Fruit fly (Drosophila melanogaster) whole organism, embryonic: ENCODE measurements around the gene dbr.

Experiments used
- BtbVII ChIP-seq: fragments of 200-800 bp; sonication (Bioruptor generic); optimal IDR thresholded peaks from 3 replicates; lab custom pipeline; 2017; ENCODE audit warnings: missing biosample characterization, mild to moderate bottlenecking, missing genetic modification characterization
- CG10543 ChIP-seq: fragments of 200-800 bp; sonication (Bioruptor generic); optimal IDR thresholded peaks from 3 replicates; lab custom pipeline; 2017; ENCODE audit warnings: missing biosample characterization, mild to moderate bottlenecking, missing genetic modification characterization, moderate library complexity
- CG10565 ChIP-seq: fragments of 200-800 bp; sonication (Bioruptor generic); optimal IDR thresholded peaks from 3 replicates; lab custom pipeline; 2016; ENCODE audit warnings: missing biosample characterization, mild to moderate bottlenecking, missing genetic modification characterization
- CG12299 ChIP-seq: fragments of 200-800 bp; sonication (Bioruptor generic); optimal IDR thresholded peaks from 2 replicates; lab custom pipeline; 2018; ENCODE audit warnings: missing biosample characterization, mild to moderate bottlenecking, missing genetic modification characterization
- CG13123 ChIP-seq: fragments of 200-800 bp; sonication (Bioruptor generic); optimal IDR thresholded peaks from 2 replicates; lab custom pipeline; 2016; ENCODE audit warnings: missing biosample characterization, missing genetic modification characterization
- CG13296 ChIP-seq: fragments of 200-800 bp; sonication (Bioruptor generic); optimal IDR thresholded peaks from 3 replicates; lab custom pipeline; 2018; ENCODE audit warnings: missing biosample characterization, mild to moderate bottlenecking, missing genetic modification characterization
- CG13894 ChIP-seq: fragments of 200-800 bp; sonication (Bioruptor generic); optimal IDR thresholded peaks from 3 replicates; lab custom pipeline; 2018; ENCODE audit warnings: missing biosample characterization, mild to moderate bottlenecking, missing genetic modification characterization, moderate library complexity
- CG17912 ChIP-seq: fragments of 200-800 bp; sonication (Bioruptor generic); optimal IDR thresholded peaks from 2 replicates; lab custom pipeline; 2018; ENCODE audit warnings: missing biosample characterization, mild to moderate bottlenecking, missing genetic modification characterization
- CG2120 ChIP-seq: fragments of 200-800 bp; sonication (Bioruptor generic); optimal IDR thresholded peaks from 3 replicates; lab custom pipeline; 2016; ENCODE audit warnings: missing biosample characterization, missing genetic modification characterization
- CG2889 ChIP-seq: fragments of 200-800 bp; sonication (Bioruptor generic); IDR thresholded peaks from 3 replicates; pipeline ENCODE4 v1.3.6; 2022; ENCODE audit warnings: missing biosample characterization, missing genetic modification characterization
- CG31365 ChIP-seq: fragments of 200-800 bp; sonication (Bioruptor generic); optimal IDR thresholded peaks from 2 replicates; lab custom pipeline; 2018; ENCODE audit warnings: missing biosample characterization, mild to moderate bottlenecking, missing genetic modification characterization
- CG33213 ChIP-seq: fragments of 200-800 bp; sonication (Bioruptor generic); optimal IDR thresholded peaks from 3 replicates; lab custom pipeline; 2016; ENCODE audit warnings: missing biosample characterization, missing genetic modification characterization
- CG3847 ChIP-seq: fragments of 200-800 bp; sonication (Bioruptor generic); IDR thresholded peaks from 2 replicates; pipeline ENCODE4 v1.3.6; 2022; ENCODE audit warnings: missing biosample characterization, missing genetic modification characterization
- CG43689 ChIP-seq: fragments of 200-800 bp; sonication (Bioruptor generic); IDR thresholded peaks from 2 replicates; pipeline ENCODE4 v1.3.6; 2022; ENCODE audit warnings: missing biosample characterization, missing genetic modification characterization
- CG5180 ChIP-seq: fragments of 200-800 bp; sonication (Bioruptor generic); optimal IDR thresholded peaks from 3 replicates; lab custom pipeline; 2017; ENCODE audit warnings: missing biosample characterization, missing genetic modification characterization, mild to moderate bottlenecking, moderate library complexity, missing genetic modification reagents
- CG8089 ChIP-seq: fragments of 200-800 bp; sonication (Bioruptor generic); optimal IDR thresholded peaks from 3 replicates; lab custom pipeline; 2016; ENCODE audit warnings: missing biosample characterization, missing genetic modification characterization
- CHES-1-like ChIP-seq: fragments of 200-800 bp; sonication (Bioruptor generic); optimal IDR thresholded peaks from 2 replicates; lab custom pipeline; 2016; ENCODE audit warnings: missing biosample characterization, missing genetic modification characterization
- Dll ChIP-seq: fragments of 200-800 bp; sonication (Bioruptor generic); IDR thresholded peaks from 4 replicates; pipeline ENCODE4 v1.3.6; 2022; ENCODE audit warnings: missing biosample characterization, missing genetic modification characterization; ENCODE audit not compliant: partially characterized antibody
- E2f2 ChIP-seq: fragments of 200-800 bp; sonication (Bioruptor generic); IDR thresholded peaks from 2 replicates; pipeline ENCODE4 v1.3.6; 2022; ENCODE audit warnings: missing biosample characterization, missing genetic modification characterization
- Fer1 ChIP-seq: fragments of 200-800 bp; sonication (Bioruptor generic); optimal IDR thresholded peaks from 2 replicates; lab custom pipeline; 2017; ENCODE audit warnings: missing biosample characterization, mild to moderate bottlenecking, missing genetic modification characterization
- HmgZ ChIP-seq: fragments of 200-800 bp; sonication (Bioruptor generic); optimal IDR thresholded peaks from 2 replicates; lab custom pipeline; 2018; ENCODE audit warnings: missing biosample characterization, mild to moderate bottlenecking, missing genetic modification characterization
- Jarid2 ChIP-seq: fragments of 200-800 bp; sonication (Bioruptor generic); optimal IDR thresholded peaks from 3 replicates; lab custom pipeline; 2017; ENCODE audit warnings: mild to moderate bottlenecking, missing biosample characterization, missing genetic modification reagents, missing genetic modification characterization
- Med ChIP-seq: fragments of 200-800 bp; sonication (Bioruptor generic); peaks from one replicate; lab custom pipeline; 2016; ENCODE audit warnings: missing biosample characterization, missing genetic modification characterization, mild to moderate bottlenecking, inconsistent platforms, moderate library complexity
- Nf-YC ChIP-seq: fragments of 200-800 bp; optimal IDR thresholded peaks from 3 replicates; lab custom pipeline; 2019; ENCODE audit warnings: missing biosample characterization, mild to moderate bottlenecking, missing genetic modification characterization, moderate library complexity
- Tbp ChIP-seq: fragments of >200 bp; optimal IDR thresholded peaks from 2 replicates; lab custom pipeline; 2018; ENCODE audit warnings: missing biosample characterization, missing genetic modification characterization
- abd-A ChIP-seq: fragments of 200-800 bp; sonication (Bioruptor generic); optimal IDR thresholded peaks from 3 replicates; lab custom pipeline; 2019; ENCODE audit warnings: missing biosample characterization, mild to moderate bottlenecking, missing genetic modification characterization, moderate library complexity
- ac ChIP-seq: fragments of 200-800 bp; sonication (Bioruptor generic); optimal IDR thresholded peaks from 3 replicates; lab custom pipeline; 2017; ENCODE audit warnings: missing biosample characterization, mild to moderate bottlenecking, missing genetic modification characterization
- cas ChIP-seq: fragments of 200-800 bp; sonication (Bioruptor generic); IDR thresholded peaks from 2 replicates; pipeline ENCODE4 v1.3.6; 2022; ENCODE audit warnings: missing biosample characterization, missing genetic modification characterization
- chinmo ChIP-seq: fragments of 200-800 bp; sonication (Bioruptor generic); IDR thresholded peaks from 4 replicates; pipeline ENCODE4 v1.3.6; 2022; ENCODE audit warnings: missing biosample characterization, missing genetic modification characterization; ENCODE audit not compliant: partially characterized antibody
- crc ChIP-seq: fragments of 200-800 bp; sonication (Bioruptor generic); optimal IDR thresholded peaks from 2 replicates; lab custom pipeline; 2016; ENCODE audit warnings: missing biosample characterization, missing genetic modification characterization
- cwo ChIP-seq: fragments of 200-800 bp; sonication (Bioruptor generic); optimal IDR thresholded peaks from 3 replicates; lab custom pipeline; 2017; ENCODE audit warnings: missing biosample characterization, missing genetic modification characterization, mild to moderate bottlenecking, moderate library complexity, missing genetic modification reagents
- danr ChIP-seq: fragments of 200-800 bp; sonication (Bioruptor generic); IDR thresholded peaks from 2 replicates; pipeline ENCODE4 v1.3.6; 2022; ENCODE audit warnings: missing biosample characterization, missing genetic modification characterization
- dpn ChIP-seq, 2 experiments: fragments of 200-800 bp; sonication (Bioruptor generic); optimal IDR thresholded peaks; 3 replicates each; lab custom pipeline; 2016; ENCODE audit warnings: missing biosample characterization in 2 of 2, missing genetic modification characterization in 2 of 2
- en ChIP-seq: fragments of 200-800 bp; sonication (Bioruptor generic); optimal IDR thresholded peaks from 2 replicates; lab custom pipeline; 2016; ENCODE audit warnings: missing biosample characterization, missing genetic modification characterization
- eve ChIP-seq, 2 experiments: fragments of >200 bp; optimal IDR thresholded peaks; 2 replicates each; lab custom pipeline; 2017; ENCODE audit warnings: missing biosample characterization in 2 of 2, missing genetic modification characterization in 2 of 2
- gce ChIP-seq: fragments of 200-800 bp; sonication (Bioruptor generic); IDR thresholded peaks from 3 replicates; pipeline ENCODE4 v1.3.6; 2022; ENCODE audit warnings: missing biosample characterization, missing genetic modification characterization
- gem ChIP-seq: fragments of 200-800 bp; sonication (Bioruptor generic); optimal IDR thresholded peaks from 2 replicates; lab custom pipeline; 2019; ENCODE audit warnings: missing biosample characterization, mild to moderate bottlenecking, missing genetic modification characterization, moderate library complexity
- her ChIP-seq: fragments of 200-800 bp; sonication (Bioruptor generic); optimal IDR thresholded peaks from 2 replicates; lab custom pipeline; 2016; ENCODE audit warnings: missing biosample characterization, missing genetic modification characterization
- insv ChIP-seq, 2 experiments: fragments of 200-800 bp; sonication (Bioruptor generic); optimal IDR thresholded peaks; 3 replicates each; lab custom pipeline; 2016 to 2018; ENCODE audit warnings: missing biosample characterization in 2 of 2, missing genetic modification characterization in 2 of 2
- jing ChIP-seq: fragments of 200-800 bp; sonication (Bioruptor generic); optimal IDR thresholded peaks from 2 replicates; lab custom pipeline; 2018; ENCODE audit warnings: missing biosample characterization, mild to moderate bottlenecking, missing genetic modification characterization
- kni ChIP-seq: fragments of 200-800 bp; sonication (Bioruptor generic); optimal IDR thresholded peaks from 3 replicates; lab custom pipeline; 2017; ENCODE audit warnings: mild to moderate bottlenecking, missing biosample characterization, missing genetic modification reagents, missing genetic modification characterization
- lab ChIP-seq: fragments of 200-800 bp; sonication (Bioruptor generic); optimal IDR thresholded peaks from 3 replicates; lab custom pipeline; 2017; ENCODE audit warnings: missing biosample characterization, missing genetic modification characterization, mild to moderate bottlenecking, moderate library complexity, missing genetic modification reagents
- sens ChIP-seq: fragments of 200-800 bp; sonication (Bioruptor generic); peaks from one replicate; lab custom pipeline; 2016; ENCODE audit warnings: missing biosample characterization, missing genetic modification characterization
- slbo ChIP-seq: fragments of 200-800 bp; sonication (Bioruptor generic); IDR thresholded peaks from 2 replicates; pipeline ENCODE4 v1.3.6; 2022; ENCODE audit warnings: missing biosample characterization, missing genetic modification characterization
- sqz ChIP-seq: fragments of 200-800 bp; sonication (Bioruptor generic); optimal IDR thresholded peaks from 3 replicates; lab custom pipeline; 2018; ENCODE audit warnings: missing biosample characterization, mild to moderate bottlenecking, missing genetic modification characterization
- tup ChIP-seq: fragments of 200-800 bp; sonication (Bioruptor generic); optimal IDR thresholded peaks from 2 replicates; lab custom pipeline; 2016; ENCODE audit warnings: missing biosample characterization, mild to moderate bottlenecking, missing genetic modification characterization, moderate library complexity
- zen2 ChIP-seq: fragments of 200-800 bp; sonication (Bioruptor generic); IDR thresholded peaks from 3 replicates; pipeline ENCODE4 v1.3.6; 2022; ENCODE audit warnings: missing biosample characterization, missing genetic modification characterization; ENCODE audit not compliant: partially characterized antibody

The dbr gene

DNA sequence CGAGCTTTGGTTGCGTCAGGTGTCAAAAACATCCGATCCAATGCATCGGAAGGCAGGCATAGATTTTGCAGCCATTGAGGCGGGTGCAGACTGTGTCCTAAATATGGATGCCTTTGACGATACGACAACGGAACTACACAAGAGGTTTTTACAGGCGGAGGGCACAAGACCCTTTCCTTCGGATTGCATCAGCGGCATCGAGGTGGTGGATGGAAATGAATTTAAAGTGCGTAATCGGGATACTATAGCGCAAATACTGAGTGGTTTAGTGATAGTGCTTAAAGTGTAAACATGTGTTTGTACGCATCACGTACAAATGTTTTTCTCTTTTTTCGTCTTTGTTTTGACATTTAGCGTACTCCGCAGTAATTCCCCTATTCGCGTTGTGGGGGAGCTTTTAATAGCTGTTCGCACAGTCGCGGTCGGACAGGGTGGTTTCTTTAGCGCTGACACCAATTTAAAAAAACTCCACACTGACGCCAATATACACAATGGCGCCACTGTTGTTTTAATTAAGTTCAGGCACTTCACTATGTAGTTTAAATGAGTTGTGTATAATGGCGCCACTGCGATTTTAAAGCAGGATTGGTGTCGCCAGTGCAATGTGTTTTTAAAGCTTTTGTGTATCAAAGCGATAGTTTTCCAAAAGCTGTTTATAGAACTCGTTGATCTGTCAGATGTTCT lies 6.6 kb downstream of the dbr start (continued):
- TF ChIP-seq kni (no peak), tup (GFP tag; lab: Kevin White, UChicago) (no peak), E2f2 (peak; percentile 72), CHES-1-like (GFP tag; lab: Kevin White, UChicago) (peak; percentile 67), CG13296 (GFP tag; lab: Kevin White, UChicago) (no peak), CG10565 (GFP tag; lab: Kevin White, UChicago) (no peak)

DNA sequence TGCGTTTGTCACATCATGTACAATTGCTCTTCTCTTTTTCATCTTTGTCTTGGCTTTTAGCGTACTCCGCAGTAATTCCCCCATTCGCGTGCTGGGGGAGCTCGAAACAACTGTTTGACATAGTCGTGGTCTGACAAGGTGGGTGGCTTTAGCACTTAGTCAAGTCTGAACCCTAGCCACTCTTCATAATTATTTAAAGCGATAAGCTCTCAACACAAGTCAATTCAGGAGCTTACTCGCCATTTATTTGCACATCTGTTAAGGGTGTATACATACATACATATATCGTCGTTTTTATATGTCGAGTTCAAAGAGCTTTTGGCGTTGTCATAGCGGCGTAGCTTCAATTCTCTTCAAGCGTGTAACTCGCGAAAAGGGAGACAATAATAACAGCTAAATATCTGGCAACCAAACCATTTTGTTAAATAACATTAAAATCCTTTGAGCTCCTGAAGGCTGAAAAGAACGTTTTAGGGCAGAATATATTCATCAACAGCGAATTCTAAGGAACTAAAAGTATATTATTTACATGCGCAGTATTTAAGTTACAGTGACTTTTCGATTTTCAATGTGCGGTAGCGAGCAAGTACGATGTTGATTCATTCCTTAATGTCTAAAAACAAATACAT lies 7.6 kb downstream of the dbr start:
- 0 out of 4 replicates have a peak, but pooled peaks have one; percentile 37 for TF ChIP-seq chinmo (GFP tag; lab: Robert Waterston, UW)
- TF ChIP-seq CG2889 (GFP tag; lab: Robert Waterston, UW) = no peak
- TF ChIP-seq CG2120 = peak; percentile 18
- TF ChIP-seq CG31365 = no peak
- TF ChIP-seq gem = no peak
- peak; percentile 9 for TF ChIP-seq cwo (GFP tag; lab: Kevin White, UChicago)
- TF ChIP-seq CG13894 = peak; percentile 59
- TF ChIP-seq CG12299 = no peak
- TF ChIP-seq CG3847 (GFP tag; lab: Robert Waterston, UW) = no peak
- TF ChIP-seq BtbVII = peak; percentile 7
- no peak for TF ChIP-seq en (GFP tag; lab: Kevin White, UChicago)
- peak; percentile 42 for TF ChIP-seq Med (GFP tag; lab: Kevin White, UChicago)
- TF ChIP-seq HmgZ (tag; lab: Kevin White, UChicago) = no peak
- TF ChIP-seq Nf-YC (tag; lab: Kevin White, UChicago) = no peak
- TF ChIP-seq insv (GFP tag; optimal IDR thresholded peaks at IDR 0.05; lab: Kevin White, UChicago) = no peak
- TF ChIP-seq CG5180 = peak; percentile 2
- peak; percentile 11 for TF ChIP-seq CG13296 (GFP tag; lab: Kevin White, UChicago)
- TF ChIP-seq crc = no peak
- TF ChIP-seq her (GFP tag; lab: Kevin White, UChicago) = no peak
- TF ChIP-seq slbo (GFP tag; lab: Robert Waterston, UW) = no peak
- TF ChIP-seq Jarid2 (GFP tag; lab: Kevin White, UChicago) = no peak
- no peak for TF ChIP-seq gce (GFP tag; lab: Robert Waterston, UW)
- no peak for TF ChIP-seq danr (GFP tag; lab: Robert Waterston, UW)
- no peak for TF ChIP-seq CG43689 (GFP tag; lab: Robert Waterston, UW)
- TF ChIP-seq CG33213 (GFP tag; lab: Kevin White, UChicago) = no peak
- peak; percentile 25 for TF ChIP-seq sens
- no peak for TF ChIP-seq cas (GFP tag; lab: Robert Waterston, UW)
- TF ChIP-seq Tbp (GFP tag; lab: Kevin White, UChicago) = no peak
- TF ChIP-seq abd-A (tag; lab: Kevin White, UChicago) = peak; percentile 18
- TF ChIP-seq Dll (GFP tag; lab: Robert Waterston, UW) = no peak
- TF ChIP-seq CG8089 (GFP tag; lab: Kevin White, UChicago) = no peak
- TF ChIP-seq eve (GFP tag; optimal IDR thresholded peaks at IDR 0.05; lab: Kevin White, UChicago) = peak in 1 of 2 experiments; percentile 26
- TF ChIP-seq Fer1 = peak; percentile 8
- TF ChIP-seq CG10543 (GFP tag; lab: Kevin White, UChicago) = no peak
- TF ChIP-seq lab (GFP tag; lab: Kevin White, UChicago) = peak; percentile 12
- TF ChIP-seq CG17912 (GFP tag; lab: Kevin White, UChicago) = no peak
- no peak for TF ChIP-seq sqz (GFP tag; lab: Kevin White, UChicago)
- no peak for TF ChIP-seq dpn (GFP tag; optimal IDR thresholded peaks at IDR 0.05; lab: Kevin White, UChicago)
- no peak for TF ChIP-seq ac (GFP tag; lab: Kevin White, UChicago)
- no peak for TF ChIP-seq zen2 (GFP tag; lab: Robert Waterston, UW)
- TF ChIP-seq CG13123 (GFP tag; lab: Kevin White, UChicago) = no peak
- no peak for TF ChIP-seq jing
